Worm (Caenorhabditis elegans): ENCODE results near the gene hacl-1.

DNA sequence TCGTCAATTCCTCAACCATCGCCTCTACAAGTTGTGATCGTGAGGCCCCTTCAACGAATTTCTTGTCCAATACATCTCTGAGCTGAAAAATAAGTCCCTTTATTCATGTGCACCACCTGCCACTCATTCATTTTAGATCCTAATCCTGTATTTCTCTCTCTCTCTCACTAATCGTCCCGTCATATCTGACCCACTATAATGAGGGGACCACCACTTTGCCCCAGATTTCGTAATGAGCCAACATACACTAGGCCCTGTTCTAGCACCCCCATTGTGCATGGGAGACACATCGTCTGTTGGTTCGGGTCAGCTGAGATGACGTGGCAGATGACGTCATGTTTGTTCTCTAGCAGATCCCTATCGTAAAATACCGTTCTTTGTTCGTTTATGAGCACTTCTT, 42.7 kb upstream of the hacl-1 start:
- TF ChIP-seq ama-1 (optimal IDR thresholded peaks at IDR 0.05) (no peak), ama-1 (GFP tag; optimal IDR thresholded peaks at IDR 0.05) (no peak), F10E7.11 (tag; optimal IDR thresholded peaks at IDR 0.05) (no peak), F39B2.1 (GFP tag; IDR thresholded peaks at IDR 0.05) (no peak)

Data from whole organism, young adult.